Worm (Caenorhabditis elegans) whole organism, L1 larva: Measurements from ENCODE around the gene F15B9.11.

Source experiments
- C04F5.9 ChIP-seq: sonication (generic microtip); optimal IDR thresholded peaks from 2 replicates; lab custom pipeline; 2016; ENCODE audit warnings: missing genetic modification characterization, missing compliant biosample characterization
- C34B4.2 ChIP-seq: sonication (generic microtip); optimal IDR thresholded peaks from 2 replicates; lab custom pipeline; 2017; ENCODE audit warnings: mild to moderate bottlenecking, missing genetic modification characterization, missing compliant biosample characterization
- F16B12.6 ChIP-seq: fragments of 150-350 bp; optimal IDR thresholded peaks from 2 replicates; lab custom pipeline; 2014; ENCODE audit warnings: missing biosample characterization, missing genetic modification characterization
- aly-2 ChIP-seq: fragments of 150-350 bp; optimal IDR thresholded peaks from 2 replicates; lab custom pipeline; 2014; ENCODE audit warnings: missing biosample characterization, missing genetic modification characterization
- blmp-1 ChIP-seq: fragments of 150-350 bp; optimal IDR thresholded peaks from 2 replicates; lab custom pipeline; 2014; ENCODE audit warnings: missing biosample characterization, missing genetic modification characterization
- ceh-88 ChIP-seq: fragments of 200-800 bp; sonication (Bioruptor generic); IDR thresholded peaks from 2 replicates; pipeline ENCODE4 v1.3.6; 2022; ENCODE audit warnings: missing genetic modification characterization, missing compliant biosample characterization
- ceh-90 ChIP-seq: sonication (generic microtip); optimal IDR thresholded peaks from 2 replicates; lab custom pipeline; 2016; ENCODE audit warnings: missing genetic modification characterization, missing compliant biosample characterization
- ces-1 ChIP-seq: fragments of 150-350 bp; optimal IDR thresholded peaks from 2 replicates; lab custom pipeline; 2014; ENCODE audit warnings: missing biosample characterization, missing genetic modification reagents, missing genetic modification characterization
- dpl-1 ChIP-seq, 3 experiments: fragments of 150-350 bp in 2 of 3; sonication (generic microtip) in 1 of 3; optimal IDR thresholded peaks; 2 replicates each; lab custom pipeline; 2014 to 2017; ENCODE audit warnings: missing biosample characterization in 3 of 3, missing genetic modification characterization in 3 of 3, missing genetic modification reagents in 3 of 3
- efl-1 ChIP-seq, 4 experiments: fragments of 150-350 bp; optimal IDR thresholded peaks in 3 of 4; peaks in 1 of 4; 1 replicate in 1 of 4; 2 replicates in 3 of 4; lab custom pipeline; 2014; ENCODE audit warnings: missing biosample characterization in 2 of 4, missing genetic modification characterization in 2 of 4, missing genetic modification reagents in 2 of 4
- efl-3 ChIP-seq: fragments of 200-800 bp; sonication (Bioruptor generic); optimal IDR thresholded peaks from 2 replicates; lab custom pipeline; 2018; ENCODE audit warnings: mild to moderate bottlenecking, missing genetic modification characterization, missing compliant biosample characterization
- egl-27 ChIP-seq, 2 experiments: fragments of 150-350 bp in 1 of 2; sonication (generic microtip); optimal IDR thresholded peaks; 3 replicates each; lab custom pipeline; 2017 to 2018; ENCODE audit warnings: missing biosample characterization in 2 of 2, missing genetic modification characterization in 2 of 2, missing genetic modification reagents in 2 of 2
- elt-3 ChIP-seq, 6 experiments: fragments of 150-350 bp in 1 of 6; sonication (generic microtip); optimal IDR thresholded peaks; 2 replicates each; lab custom pipeline; 2017 to 2018; ENCODE audit warnings: missing biosample characterization in 6 of 6, missing genetic modification characterization in 6 of 6, inconsistent platforms in 1 of 6
- ets-5 ChIP-seq: fragments of 200-800 bp; sonication (Bioruptor generic); IDR thresholded peaks from 2 replicates; pipeline ENCODE4 v1.3.6; 2022; ENCODE audit warnings: missing genetic modification characterization, missing compliant biosample characterization
- fkh-10 ChIP-seq: sonication (generic microtip); optimal IDR thresholded peaks from 2 replicates; lab custom pipeline; 2017; ENCODE audit warnings: missing biosample characterization, missing genetic modification reagents, missing genetic modification characterization
- fos-1 ChIP-seq: fragments of 150-350 bp; optimal IDR thresholded peaks from 2 replicates; lab custom pipeline; 2014; ENCODE audit warnings: missing biosample characterization, missing genetic modification characterization
- grh-1 ChIP-seq: fragments of 200-800 bp; sonication (Bioruptor generic); IDR thresholded peaks from 2 replicates; pipeline ENCODE4 v1.3.6; 2022; ENCODE audit warnings: missing genetic modification reagents, missing genetic modification characterization, missing compliant biosample characterization
- hlh-17 ChIP-seq: fragments of 200-800 bp; sonication (Bioruptor generic); optimal IDR thresholded peaks from 2 replicates; lab custom pipeline; 2018; ENCODE audit warnings: missing genetic modification characterization, mild to moderate bottlenecking, missing compliant biosample characterization, moderate library complexity, borderline replicate concordance
- isw-1 ChIP-seq: fragments of 200-800 bp; sonication (Bioruptor generic); IDR thresholded peaks from 2 replicates; pipeline ENCODE4 v1.3.6; 2022; ENCODE audit warnings: missing genetic modification characterization, missing compliant biosample characterization
- lin-13 ChIP-seq: fragments of 150-350 bp; optimal IDR thresholded peaks from 2 replicates; lab custom pipeline; 2014; ENCODE audit warnings: missing biosample characterization, missing genetic modification reagents, missing genetic modification characterization
- lin-14 ChIP-seq: fragments of 200-800 bp; sonication (Bioruptor generic); optimal IDR thresholded peaks from 2 replicates; lab custom pipeline; 2018; ENCODE audit warnings: mild to moderate bottlenecking, missing genetic modification characterization, moderate library complexity, missing compliant biosample characterization
- lir-3 ChIP-seq: sonication (generic microtip); optimal IDR thresholded peaks from 2 replicates; lab custom pipeline; 2016; ENCODE audit warnings: mild to moderate bottlenecking, missing genetic modification characterization, moderate library complexity, missing compliant biosample characterization; ENCODE audit not compliant: poor library complexity
- mdl-1 ChIP-seq, 2 experiments: fragments of 150-350 bp; optimal IDR thresholded peaks; 2 replicates each; lab custom pipeline; 2014 to 2017; ENCODE audit warnings: missing biosample characterization in 2 of 2, missing genetic modification characterization in 2 of 2, inconsistent platforms in 1 of 2
- nhr-20 ChIP-seq: sonication (generic microtip); optimal IDR thresholded peaks from 2 replicates; lab custom pipeline; 2016; ENCODE audit warnings: mild to moderate bottlenecking, missing genetic modification characterization, missing compliant biosample characterization
- nhr-237 ChIP-seq: fragments of 150-350 bp; optimal IDR thresholded peaks from 2 replicates; lab custom pipeline; 2014; ENCODE audit warnings: missing biosample characterization, missing genetic modification characterization
- nhr-71 ChIP-seq: sonication (generic microtip); optimal IDR thresholded peaks from 2 replicates; lab custom pipeline; 2016; ENCODE audit warnings: mild to moderate bottlenecking, missing genetic modification characterization, moderate library complexity, missing compliant biosample characterization
- nhr-76 ChIP-seq: sonication (generic microtip); optimal IDR thresholded peaks from 2 replicates; lab custom pipeline; 2017; ENCODE audit warnings: missing biosample characterization, missing genetic modification characterization
- nhr-85 ChIP-seq: sonication (generic microtip); peaks from one replicate; lab custom pipeline; 2016; ENCODE audit warnings: missing genetic modification characterization, inconsistent platforms, missing compliant biosample characterization
- pag-3 ChIP-seq: sonication (generic microtip); optimal IDR thresholded peaks from 2 replicates; lab custom pipeline; 2017; ENCODE audit warnings: missing genetic modification characterization, mild to moderate bottlenecking, missing compliant biosample characterization, antibody characterized with exemption, borderline replicate concordance; ENCODE audit not compliant: insufficient read depth
- pax-3 ChIP-seq: fragments of 200-800 bp; sonication (Bioruptor generic); optimal IDR thresholded peaks from 2 replicates; lab custom pipeline; 2018; ENCODE audit warnings: mild to moderate bottlenecking, missing genetic modification characterization, moderate library complexity, missing compliant biosample characterization
- skn-1 ChIP-seq: fragments of 150-350 bp; optimal IDR thresholded peaks from 2 replicates; lab custom pipeline; 2014; ENCODE audit warnings: missing biosample characterization, missing genetic modification characterization
- snu-23 ChIP-seq: sonication (generic microtip); optimal IDR thresholded peaks from 2 replicates; lab custom pipeline; 2016; ENCODE audit warnings: missing genetic modification characterization, missing compliant biosample characterization
- sox-4 ChIP-seq: sonication (generic microtip); optimal IDR thresholded peaks from 2 replicates; lab custom pipeline; 2016; ENCODE audit warnings: missing genetic modification characterization, missing compliant biosample characterization
- swsn-7 ChIP-seq: sonication (generic microtip); optimal IDR thresholded peaks from 2 replicates; lab custom pipeline; 2016; ENCODE audit warnings: missing genetic modification characterization, missing compliant biosample characterization
- tbx-2 ChIP-seq: sonication (generic microtip); optimal IDR thresholded peaks from 2 replicates; lab custom pipeline; 2016; ENCODE audit warnings: missing genetic modification characterization, missing compliant biosample characterization
- tlp-1 ChIP-seq: fragments of 150-350 bp; optimal IDR thresholded peaks from 2 replicates; lab custom pipeline; 2014; ENCODE audit warnings: missing biosample characterization, missing genetic modification characterization
- unc-130 ChIP-seq: fragments of 150-350 bp; optimal IDR thresholded peaks from 2 replicates; lab custom pipeline; 2017; ENCODE audit warnings: missing biosample characterization, missing genetic modification characterization, inconsistent platforms
- unc-62 ChIP-seq: fragments of 150-350 bp; optimal IDR thresholded peaks from 2 replicates; lab custom pipeline; 2014; ENCODE audit warnings: missing biosample characterization, missing genetic modification reagents, missing genetic modification characterization
- zip-4 ChIP-seq: fragments of 200-800 bp; sonication (Bioruptor generic); optimal IDR thresholded peaks from 2 replicates; lab custom pipeline; 2018; ENCODE audit warnings: mild to moderate bottlenecking, missing genetic modification characterization, moderate library complexity, missing compliant biosample characterization
- ztf-4 ChIP-seq: fragments of 150-350 bp; optimal IDR thresholded peaks from 2 replicates; lab custom pipeline; 2014; ENCODE audit warnings: missing biosample characterization, missing genetic modification characterization

Gene F15B9.11

DNA sequence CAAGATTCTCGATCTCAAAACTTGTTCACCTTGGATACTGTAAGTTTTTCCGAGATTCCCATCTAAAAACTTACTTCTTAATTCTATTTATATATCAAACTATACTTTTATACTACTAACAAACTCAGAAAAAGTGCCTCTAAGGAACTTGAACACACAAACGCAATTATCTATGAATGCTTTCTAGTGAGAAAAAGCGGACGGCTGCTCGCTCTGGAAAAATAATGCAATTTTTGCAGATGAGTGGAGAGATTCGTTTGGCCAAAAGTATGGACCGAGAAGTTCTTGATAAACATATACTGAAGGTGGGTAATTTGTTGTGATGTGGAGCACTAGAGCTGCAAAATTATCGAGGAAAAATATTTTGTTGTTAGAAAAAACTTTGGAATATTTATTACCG lies 27.3 kb upstream of the F15B9.11 start:
- TF ChIP-seq isw-1 (GFP tag; lab: Robert Waterston, UW) (no peak), sox-4 (tag; lab: Kevin White, UChicago) (no peak), unc-130 (no peak), nhr-85 (tag; lab: Kevin White, UChicago) (no peak), snu-23 (GFP tag; lab: Kevin White, UChicago) (no peak), egl-27 (tag; optimal IDR thresholded peaks at IDR 0.05; lab: Kevin White, UChicago) (no peak), pax-3 (no peak), skn-1 (tag; lab: Kevin White, UChicago) (no peak), nhr-71 (tag; lab: Kevin White, UChicago) (no peak), elt-3 (tag; optimal IDR thresholded peaks at IDR 0.05; lab: Kevin White, UChicago) (no peak), tlp-1 (tag; lab: Kevin White, UChicago) (no peak), C04F5.9 (no peak), ces-1 (no peak), lin-13 (no peak), ets-5 (GFP tag; lab: Robert Waterston, UW) (no peak), pag-3 (tag; lab: Kevin White, UChicago) (no peak), blmp-1 (tag; lab: Kevin White, UChicago) (no peak)

DNA sequence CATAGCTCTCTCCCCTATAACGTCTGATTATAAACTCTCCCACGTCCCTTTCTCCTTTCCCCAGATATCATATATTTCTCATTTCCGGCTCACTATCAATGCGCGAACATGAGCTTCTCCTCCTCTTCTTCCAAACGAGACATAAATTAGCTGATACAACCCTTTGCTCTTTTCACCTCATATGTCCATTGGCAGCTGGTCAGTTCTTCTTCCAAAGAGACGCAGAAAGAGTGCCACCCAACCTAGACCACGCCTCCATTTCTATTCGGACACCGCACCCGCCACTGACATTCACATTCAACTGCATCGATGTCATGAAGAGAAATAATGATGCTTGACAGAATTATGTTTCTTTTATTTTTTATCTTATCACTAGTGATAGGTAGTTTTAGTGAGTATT lies 26.1 kb upstream of the F15B9.11 start, which contains the start of gene fmi-1:
fmi-1 (plus strand) TSS at position 301 of the 400 bp plus-strand sequence.
- TF ChIP-seq tbx-2 (tag; lab: Kevin White, UChicago): no peak

DNA sequence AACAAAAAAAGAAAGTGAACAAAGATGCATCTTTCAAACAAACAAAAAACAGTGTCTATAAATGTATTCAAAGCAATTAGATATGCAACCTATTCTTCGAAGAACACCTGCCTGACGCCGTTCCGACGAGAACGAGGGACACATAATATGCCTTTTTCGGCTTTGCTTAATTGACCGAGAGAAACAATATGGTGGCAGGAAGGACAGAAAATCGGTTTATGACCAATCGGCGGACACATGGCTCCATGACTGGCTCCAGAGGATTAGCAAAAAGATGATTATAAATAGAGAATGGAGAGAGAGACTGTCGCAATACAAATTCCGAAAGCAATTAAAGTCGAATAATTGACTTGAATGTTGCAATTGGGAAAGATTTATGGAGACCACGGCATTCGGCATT lies 25.5 kb upstream of the F15B9.11 start:
- TF ChIP-seq nhr-76 (no peak), lin-14 (GFP tag; lab: Kevin White, UChicago) (no peak), C34B4.2 (no peak), ceh-88 (GFP tag; lab: Robert Waterston, UW) (no peak), dpl-1 (GFP tag; optimal IDR thresholded peaks at IDR 0.05; lab: Kevin White, UChicago) (no peak), ceh-90 (tag; lab: Kevin White, UChicago) (no peak), efl-3 (GFP tag; lab: Kevin White, UChicago) (no peak), grh-1 (GFP tag; lab: Robert Waterston, UW) (no peak), aly-2 (tag; lab: Kevin White, UChicago) (no peak), F16B12.6 (tag; lab: Kevin White, UChicago) (no peak), swsn-7 (tag; lab: Kevin White, UChicago) (no peak), hlh-17 (GFP tag; lab: Kevin White, UChicago) (no peak), ztf-4 (tag; lab: Kevin White, UChicago) (no peak)

DNA sequence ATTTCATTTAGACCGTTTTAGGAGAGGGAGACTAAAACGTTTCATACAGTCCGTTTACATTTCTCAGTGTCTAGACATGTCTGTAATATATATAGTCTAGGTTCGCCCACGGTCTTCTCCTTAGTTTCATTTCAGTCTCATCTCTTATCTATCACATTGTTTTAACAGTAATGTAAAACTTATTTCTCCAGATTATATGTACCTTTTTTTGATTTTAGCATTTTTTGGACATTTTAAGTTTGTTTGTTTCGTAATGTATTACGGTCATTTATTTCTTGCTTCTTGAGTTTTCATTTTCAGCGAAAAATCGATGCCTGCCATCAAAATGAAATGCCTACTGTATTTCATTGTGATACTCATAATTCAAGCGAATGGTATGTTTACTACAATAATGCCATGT lies 21.1 kb upstream of the F15B9.11 start, which contains the start of gene F15B9.6:
F15B9.6 (plus strand) TSS at position 301 of the 400 bp plus-strand sequence.
- TF ChIP-seq fos-1 (tag; lab: Kevin White, UChicago): no peak
- TF ChIP-seq efl-1 (optimal IDR thresholded peaks at IDR 0.05; lab: Kevin White, UChicago): no peak
- peak in 1 of 2 experiments; percentile 47 for TF ChIP-seq efl-1 (GFP tag; optimal IDR thresholded peaks at IDR 0.05 in 1 of 2; lab: Kevin White, UChicago)

DNA sequence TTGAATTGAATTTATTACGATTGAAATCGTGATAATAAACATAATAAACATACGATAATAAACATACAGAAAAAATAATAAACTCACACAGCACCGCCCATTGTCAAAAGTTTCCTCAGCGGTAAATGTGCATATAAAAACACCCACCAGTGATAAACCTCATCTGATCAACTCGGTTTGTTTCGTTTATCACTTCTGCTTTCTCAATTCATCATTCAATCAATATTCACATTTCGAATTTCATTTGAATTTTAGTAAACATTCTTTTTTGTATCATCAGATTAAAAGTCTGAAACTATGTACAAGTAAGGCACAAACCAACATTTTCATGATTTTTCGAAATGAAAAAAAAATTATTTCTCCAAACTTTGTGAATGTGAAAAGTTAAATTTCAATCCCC lies 20.5 kb upstream of the F15B9.11 start, which contains the start of gene try-10:
try-10 (minus strand) TSS at position 101 of the 400 bp plus-strand sequence.
- TF ChIP-seq nhr-71 (tag; lab: Kevin White, UChicago): no peak
- TF ChIP-seq efl-1 (optimal IDR thresholded peaks at IDR 0.05; lab: Kevin White, UChicago): no peak
- TF ChIP-seq efl-1 (GFP tag; optimal IDR thresholded peaks at IDR 0.05 in 1 of 2; lab: Kevin White, UChicago): no peak
- TF ChIP-seq fkh-10 (GFP tag; lab: Kevin White, UChicago): no peak
- TF ChIP-seq unc-62: no peak
- TF ChIP-seq lir-3 (tag; lab: Kevin White, UChicago): no peak
- no peak for TF ChIP-seq nhr-237 (tag; lab: Kevin White, UChicago)
- no peak for TF ChIP-seq mdl-1 (tag; optimal IDR thresholded peaks at IDR 0.05; lab: Kevin White, UChicago)
- no peak for TF ChIP-seq zip-4 (GFP tag; lab: Kevin White, UChicago)
- no peak for TF ChIP-seq tbx-2 (tag; lab: Kevin White, UChicago)
- TF ChIP-seq nhr-20 (tag; lab: Kevin White, UChicago): no peak
